Worm (Caenorhabditis elegans) whole organism, L4 larva: ENCODE results near the gene atf-7.

ENCODE experiments used
- D1046.2 ChIP-seq: fragments of 200-800 bp; sonication (Bioruptor generic); IDR thresholded peaks from 2 replicates; pipeline ENCODE4 v1.3.6; 2022; ENCODE audit warnings: missing genetic modification characterization, missing compliant biosample characterization
- F10B5.3 ChIP-seq: sonication (generic microtip); optimal IDR thresholded peaks from 2 replicates; lab custom pipeline; 2016; ENCODE audit warnings: mild to moderate bottlenecking, missing genetic modification characterization, missing compliant biosample characterization
- F26F4.8 ChIP-seq: fragments of 200-800 bp; sonication (Bioruptor generic); conservative IDR thresholded peaks from 2 replicates; pipeline ENCODE4 v1.3.6; 2022; ENCODE audit warnings: missing genetic modification characterization, missing compliant biosample characterization
- F44E2.7 ChIP-seq: fragments of 200-800 bp; sonication (Bioruptor generic); IDR thresholded peaks from 2 replicates; pipeline ENCODE4 v2.1.2; 2022; ENCODE audit warnings: missing genetic modification characterization, missing compliant biosample characterization
- F49E8.2 ChIP-seq: sonication (generic microtip); optimal IDR thresholded peaks from 2 replicates; lab custom pipeline; 2016; ENCODE audit warnings: missing compliant biosample characterization, mild to moderate bottlenecking, missing genetic modification characterization, borderline replicate concordance
- T26A8.4 ChIP-seq: fragments of 200-800 bp; sonication (Bioruptor generic); IDR thresholded peaks from 2 replicates; pipeline ENCODE4 v1.3.6; 2022; ENCODE audit warnings: missing genetic modification characterization, missing compliant biosample characterization
- aly-2 ChIP-seq: sonication (generic microtip); optimal IDR thresholded peaks from 2 replicates; lab custom pipeline; 2018; ENCODE audit warnings: missing biosample characterization, missing genetic modification characterization
- attf-4 ChIP-seq: sonication (generic microtip); optimal IDR thresholded peaks from 3 replicates; lab custom pipeline; 2017; ENCODE audit warnings: missing biosample characterization, missing genetic modification characterization
- ceh-20 ChIP-seq: fragments of 200-800 bp; sonication (Bioruptor generic); IDR thresholded peaks from 2 replicates; pipeline ENCODE4 v1.3.6; 2022; ENCODE audit warnings: missing genetic modification reagents, missing genetic modification characterization, missing compliant biosample characterization
- ceh-28 ChIP-seq: fragments of 150-350 bp; optimal IDR thresholded peaks from 2 replicates; lab custom pipeline; 2014; ENCODE audit warnings: missing biosample characterization, missing genetic modification reagents, missing genetic modification characterization
- ceh-44 ChIP-seq: fragments of 200-800 bp; sonication (Bioruptor generic); IDR thresholded peaks from 2 replicates; pipeline ENCODE4 v1.3.6; 2022; ENCODE audit warnings: missing genetic modification reagents, missing genetic modification characterization, missing compliant biosample characterization
- ceh-62 ChIP-seq: sonication (generic microtip); optimal IDR thresholded peaks from 2 replicates; lab custom pipeline; 2017; ENCODE audit warnings: missing biosample characterization, missing genetic modification characterization
- ceh-82 ChIP-seq: sonication (generic microtip); optimal IDR thresholded peaks from 2 replicates; lab custom pipeline; 2017; ENCODE audit warnings: missing biosample characterization, missing genetic modification characterization
- cey-2 ChIP-seq: sonication (generic microtip); optimal IDR thresholded peaks from 3 replicates; lab custom pipeline; 2017; ENCODE audit warnings: missing genetic modification characterization, mild to moderate bottlenecking, missing compliant biosample characterization, antibody characterized with exemption, borderline replicate concordance; ENCODE audit not compliant: insufficient read depth
- ctbp-1 ChIP-seq: fragments of 200-800 bp; sonication (Bioruptor generic); IDR thresholded peaks from 2 replicates; pipeline ENCODE4 v1.3.6; 2022; ENCODE audit warnings: missing genetic modification reagents, missing genetic modification characterization, missing compliant biosample characterization
- daf-12 ChIP-seq: fragments of 150-350 bp; optimal IDR thresholded peaks from 2 replicates; lab custom pipeline; 2014; ENCODE audit warnings: missing biosample characterization, missing genetic modification reagents, missing genetic modification characterization
- daf-19 ChIP-seq: fragments of 200-800 bp; sonication (Bioruptor generic); conservative IDR thresholded peaks from 2 replicates; pipeline ENCODE4 v1.3.6; 2022; ENCODE audit warnings: missing genetic modification characterization, missing compliant biosample characterization
- daf-8 ChIP-seq: fragments of 200-800 bp; sonication (Bioruptor generic); IDR thresholded peaks from 2 replicates; pipeline ENCODE4 v1.3.6; 2022; ENCODE audit warnings: missing genetic modification characterization, missing compliant biosample characterization
- dmd-9 ChIP-seq: fragments of 200-800 bp; sonication (Bioruptor generic); IDR thresholded peaks from 2 replicates; pipeline ENCODE4 v1.3.6; 2022; ENCODE audit warnings: missing genetic modification reagents, missing genetic modification characterization, missing compliant biosample characterization
- duxl-1 ChIP-seq: sonication (generic microtip); optimal IDR thresholded peaks from 2 replicates; lab custom pipeline; 2016; ENCODE audit warnings: mild to moderate bottlenecking, missing genetic modification characterization, moderate library complexity, missing compliant biosample characterization; ENCODE audit not compliant: poor library complexity
- dve-1 ChIP-seq: sonication (generic microtip); optimal IDR thresholded peaks from 2 replicates; lab custom pipeline; 2017; ENCODE audit warnings: antibody characterized with exemption, mild to moderate bottlenecking, missing genetic modification characterization, missing compliant biosample characterization; ENCODE audit not compliant: insufficient read depth
- egl-27 ChIP-seq: sonication (generic microtip); optimal IDR thresholded peaks from 3 replicates; lab custom pipeline; 2017; ENCODE audit warnings: missing biosample characterization, missing genetic modification reagents, missing genetic modification characterization
- fkh-10 ChIP-seq: fragments of 150-350 bp; optimal IDR thresholded peaks from 2 replicates; lab custom pipeline; 2014; ENCODE audit warnings: missing biosample characterization, missing genetic modification reagents, missing genetic modification characterization
- fos-1 ChIP-seq: fragments of 150-350 bp; optimal IDR thresholded peaks from 2 replicates; lab custom pipeline; 2014; ENCODE audit warnings: missing biosample characterization, missing genetic modification characterization
- hlh-11 ChIP-seq: fragments of 200-800 bp; sonication (Bioruptor generic); optimal IDR thresholded peaks from 2 replicates; lab custom pipeline; 2018; ENCODE audit warnings: mild to moderate bottlenecking, missing genetic modification characterization, missing compliant biosample characterization
- hlh-30 ChIP-seq: sonication (generic microtip); optimal IDR thresholded peaks from 2 replicates; lab custom pipeline; 2017; ENCODE audit warnings: antibody characterized with exemption, mild to moderate bottlenecking, missing genetic modification characterization, missing compliant biosample characterization; ENCODE audit not compliant: insufficient read depth
- lim-7 ChIP-seq: fragments of 200-800 bp; sonication (Bioruptor generic); IDR thresholded peaks from 2 replicates; pipeline ENCODE4 v1.3.6; 2022; ENCODE audit warnings: missing genetic modification characterization, missing compliant biosample characterization
- lin-1 ChIP-seq: fragments of 200-800 bp; sonication (Bioruptor generic); IDR thresholded peaks from 2 replicates; pipeline ENCODE4 v1.3.6; 2022; ENCODE audit warnings: missing genetic modification reagents, missing genetic modification characterization, missing compliant biosample characterization
- lin-15B ChIP-seq: fragments of 150-350 bp; sonication (generic microtip); optimal IDR thresholded peaks from 3 replicates; lab custom pipeline; 2014; ENCODE audit warnings: missing biosample characterization, missing genetic modification characterization
- lin-29 ChIP-seq: fragments of 200-800 bp; sonication (Bioruptor generic); IDR thresholded peaks from 2 replicates; pipeline ENCODE4 v1.3.6; 2022; ENCODE audit warnings: missing genetic modification reagents, missing genetic modification characterization, missing compliant biosample characterization
- lsy-2 ChIP-seq, 2 experiments: fragments of 150-350 bp in 1 of 2; sonication (generic microtip) in 1 of 2; optimal IDR thresholded peaks; 2 replicates each; lab custom pipeline; 2014 to 2017; ENCODE audit warnings: missing biosample characterization in 2 of 2, missing genetic modification characterization in 2 of 2
- madf-5 ChIP-seq, 2 experiments: fragments of 200-800 bp; sonication (Bioruptor generic); IDR thresholded peaks; 2 replicates each; pipeline ENCODE4 v1.3.6; 2022; ENCODE audit warnings: missing compliant biosample characterization in 2 of 2, missing genetic modification characterization in 2 of 2
- mdl-1 ChIP-seq, 2 experiments: fragments of 150-350 bp in 1 of 2; sonication (generic microtip) in 1 of 2; optimal IDR thresholded peaks; 2 replicates each; lab custom pipeline; 2014 to 2017; ENCODE audit warnings: missing biosample characterization in 2 of 2, missing genetic modification characterization in 2 of 2
- mdt-29 ChIP-seq: fragments of 200-800 bp; sonication (Bioruptor generic); IDR thresholded peaks from 2 replicates; pipeline ENCODE4 v1.3.6; 2022; ENCODE audit warnings: missing genetic modification reagents, missing genetic modification characterization, missing compliant biosample characterization
- mes-2 ChIP-seq: sonication (generic microtip); optimal IDR thresholded peaks from 2 replicates; lab custom pipeline; 2016; ENCODE audit warnings: missing genotype, mild to moderate bottlenecking, missing genetic modification characterization, missing compliant biosample characterization; ENCODE audit not compliant: poor library complexity, severe bottlenecking
- mxl-2 ChIP-seq: fragments of 200-800 bp; sonication (Bioruptor generic); conservative IDR thresholded peaks from 2 replicates; pipeline ENCODE4 v1.3.6; 2022; ENCODE audit warnings: missing genetic modification reagents, missing genetic modification characterization, missing compliant biosample characterization
- mxl-3 ChIP-seq: fragments of 200-800 bp; sonication (Bioruptor generic); optimal IDR thresholded peaks from 2 replicates; lab custom pipeline; 2018; ENCODE audit warnings: mild to moderate bottlenecking, missing genetic modification characterization, missing compliant biosample characterization
- nhr-111 ChIP-seq: fragments of 200-800 bp; sonication (Bioruptor generic); optimal IDR thresholded peaks from 2 replicates; lab custom pipeline; 2018; ENCODE audit warnings: mild to moderate bottlenecking, missing genetic modification characterization, missing compliant biosample characterization
- nhr-28 ChIP-seq: fragments of 150-350 bp; optimal IDR thresholded peaks from 2 replicates; lab custom pipeline; 2014; ENCODE audit warnings: missing biosample characterization, missing genetic modification characterization
- nhr-48 ChIP-seq: sonication (generic microtip); optimal IDR thresholded peaks from 2 replicates; lab custom pipeline; 2016; ENCODE audit warnings: mild to moderate bottlenecking, missing genetic modification characterization, missing compliant biosample characterization
- nhr-6 ChIP-seq: fragments of 150-350 bp; optimal IDR thresholded peaks from 2 replicates; lab custom pipeline; 2014; ENCODE audit warnings: missing biosample characterization, missing genetic modification characterization
- pqm-1 ChIP-seq: sonication (generic microtip); optimal IDR thresholded peaks from 2 replicates; lab custom pipeline; 2017; ENCODE audit warnings: missing biosample characterization, missing genetic modification characterization
- saeg-2 ChIP-seq: fragments of 200-800 bp; sonication (Bioruptor generic); IDR thresholded peaks from 2 replicates; pipeline ENCODE4 v1.3.6; 2022; ENCODE audit warnings: missing genetic modification reagents, missing genetic modification characterization, missing compliant biosample characterization
- set-16 ChIP-seq: fragments of 200-800 bp; sonication (Bioruptor generic); IDR thresholded peaks from 2 replicates; pipeline ENCODE4 v1.3.6; 2022; ENCODE audit warnings: missing genetic modification reagents, missing genetic modification characterization, missing compliant biosample characterization
- skn-1 ChIP-seq: fragments of 150-350 bp; optimal IDR thresholded peaks from 2 replicates; lab custom pipeline; 2014; ENCODE audit warnings: missing biosample characterization, missing genetic modification characterization
- snpc-4 ChIP-seq: fragments of 150-350 bp; optimal IDR thresholded peaks from 2 replicates; lab custom pipeline; 2014; ENCODE audit warnings: missing biosample characterization, missing genetic modification characterization
- unc-130 ChIP-seq: sonication (generic microtip); optimal IDR thresholded peaks from 2 replicates; lab custom pipeline; 2016; ENCODE audit warnings: missing genetic modification reagents, missing genetic modification characterization, missing compliant biosample characterization
- unc-39 ChIP-seq: sonication (generic microtip); optimal IDR thresholded peaks from 2 replicates; lab custom pipeline; 2017; ENCODE audit warnings: missing biosample characterization, missing genetic modification characterization
- unc-62 ChIP-seq, 3 experiments: fragments of 150-350 bp in 1 of 3; sonication (generic microtip); optimal IDR thresholded peaks in 2 of 3; peaks in 1 of 3; 1 replicate in 1 of 3; 2 replicates in 2 of 3; lab custom pipeline; 2014 to 2017; ENCODE audit warnings: missing biosample characterization in 3 of 3, missing genetic modification characterization in 3 of 3, missing genetic modification reagents in 3 of 3, missing genotype in 1 of 3
- zag-1 ChIP-seq: fragments of 150-350 bp; optimal IDR thresholded peaks from 2 replicates; lab custom pipeline; 2014; ENCODE audit warnings: missing biosample characterization, missing genetic modification characterization
- ztf-7 ChIP-seq: fragments of 150-350 bp; optimal IDR thresholded peaks from 2 replicates; lab custom pipeline; 2014; ENCODE audit warnings: missing biosample characterization, missing genetic modification characterization

atf-7 gene

DNA sequence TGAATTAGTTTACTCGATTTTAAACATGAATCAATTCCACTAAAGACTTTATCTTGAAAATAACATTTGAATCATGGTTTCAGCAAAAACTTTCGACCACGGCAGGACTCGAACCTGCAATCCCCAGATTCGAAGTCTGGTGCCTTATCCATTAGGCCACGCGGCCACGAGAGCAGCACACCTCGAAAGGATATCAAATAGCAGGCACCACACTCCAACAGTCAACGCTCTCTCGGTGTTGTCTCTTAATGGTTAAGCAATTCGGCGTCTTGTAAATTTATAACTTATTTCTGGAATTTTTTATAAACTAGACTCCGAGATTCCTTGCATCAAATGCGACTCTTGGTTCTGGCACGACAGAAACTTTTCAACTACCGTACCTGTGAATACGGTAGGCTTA, 28.1 kb downstream of the atf-7 start (continued):
- TF ChIP-seq lin-1 (peak; percentile 34; the same call in 1 of the 2 replicates), egl-27 (no peak), T26A8.4 (peak; percentile 87), F49E8.2 (tag; lab: Kevin White, UChicago) (peak; percentile 59), mes-2 (tag; lab: Kevin White, UChicago) (peak; percentile 84), nhr-28 (peak; percentile 9), hlh-30 (tag; lab: Kevin White, UChicago) (peak; percentile 69), nhr-6 (tag; lab: Kevin White, UChicago) (no peak), nhr-48 (peak; percentile 80), ceh-62 (tag; lab: Kevin White, UChicago) (no peak), lin-15B (tag; lab: Kevin White, UChicago) (no peak), pqm-1 (tag; lab: Kevin White, UChicago) (no peak), lsy-2 (tag; optimal IDR thresholded peaks at IDR 0.05; lab: Kevin White, UChicago) (peak; percentile 13 to 88), dve-1 (tag; lab: Kevin White, UChicago) (peak; percentile 67), ceh-44 (peak; percentile 87), lin-29 (no peak), unc-130 (GFP tag; lab: Kevin White, UChicago) (peak; percentile 45), skn-1 (no peak), F26F4.8 (GFP tag; lab: Robert Waterston, UW) (peak; percentile 78; the same call in 1 of the 2 replicates), lim-7 (GFP tag; lab: Robert Waterston, UW) (peak; percentile 84), ztf-7 (tag; lab: Kevin White, UChicago) (peak; percentile 64), ceh-82 (no peak), nhr-111 (GFP tag; lab: Kevin White, UChicago) (peak; percentile 67), ctbp-1 (peak; percentile 87), ceh-28 (tag; lab: Kevin White, UChicago) (no peak), F10B5.3 (tag; lab: Kevin White, UChicago) (peak; percentile 45), set-16 (GFP tag; lab: Robert Waterston, UW) (no peak), mdt-29 (GFP tag; lab: Robert Waterston, UW) (peak; percentile 81), mdl-1 (tag; optimal IDR thresholded peaks at IDR 0.05; lab: Kevin White, UChicago) (no peak), mxl-2 (GFP tag; lab: Robert Waterston, UW) (no peak), duxl-1 (tag; lab: Kevin White, UChicago) (peak; percentile 86), ceh-20 (no peak), daf-19 (peak; percentile 73), dmd-9 (GFP tag; lab: Robert Waterston, UW) (peak; percentile 65; the same call in 1 of the 2 replicates), mxl-3 (no peak), snpc-4 (tag; lab: Kevin White, UChicago) (no peak), fkh-10 (GFP tag; lab: Kevin White, UChicago) (no peak), hlh-11 (tag; lab: Kevin White, UChicago) (peak; percentile 48), unc-62 (GFP tag; optimal IDR thresholded peaks at IDR 0.05 in 1 of 2; lab: Kevin White, UChicago) (peak in 1 of 2 experiments; percentile 88), unc-62 (tag; optimal IDR thresholded peaks at IDR 0.05; lab: Kevin White, UChicago) (no peak), saeg-2 (GFP tag; lab: Robert Waterston, UW) (peak; percentile 48; the same call in 1 of the 2 replicates), F44E2.7 (GFP tag; lab: Robert Waterston, UW) (peak; percentile 78; the same call in 1 of the 2 replicates), daf-8 (GFP tag; lab: Robert Waterston, UW) (no peak; the same call in 1 of the 2 replicates), daf-12 (tag; lab: Kevin White, UChicago) (no peak), madf-5 (GFP tag; IDR thresholded peaks at IDR 0.05; lab: Robert Waterston, UW) (peak; percentile 29 to 88; a peak in 3 of 4 replicates), cey-2 (tag; lab: Kevin White, UChicago) (no peak), aly-2 (tag; lab: Kevin White, UChicago) (peak; percentile 58), zag-1 (tag; lab: Kevin White, UChicago) (no peak), fos-1 (tag; lab: Kevin White, UChicago) (no peak), attf-4 (tag; lab: Kevin White, UChicago) (no peak), unc-39 (no peak), D1046.2 (GFP tag; lab: Robert Waterston, UW) (peak; percentile 78)
